Worm (Caenorhabditis elegans) whole organism, L4/young adult: ENCODE measurements around the gene grd-10.

ENCODE experiments used
- W03F9.2 ChIP-seq: fragments of 150-350 bp; optimal IDR thresholded peaks from 2 replicates; lab custom pipeline; 2014; ENCODE audit warnings: missing biosample characterization, missing genetic modification characterization
- dao-5 ChIP-seq: sonication (generic microtip); optimal IDR thresholded peaks from 2 replicates; lab custom pipeline; 2016; ENCODE audit warnings: missing genotype, missing genetic modification characterization, moderate library complexity, missing compliant biosample characterization
- him-1 ChIP-seq: sonication (generic microtip); optimal IDR thresholded peaks from 2 replicates; lab custom pipeline; 2016; ENCODE audit warnings: missing genotype, missing genetic modification reagents, missing genetic modification characterization, missing compliant biosample characterization

Gene grd-10

DNA sequence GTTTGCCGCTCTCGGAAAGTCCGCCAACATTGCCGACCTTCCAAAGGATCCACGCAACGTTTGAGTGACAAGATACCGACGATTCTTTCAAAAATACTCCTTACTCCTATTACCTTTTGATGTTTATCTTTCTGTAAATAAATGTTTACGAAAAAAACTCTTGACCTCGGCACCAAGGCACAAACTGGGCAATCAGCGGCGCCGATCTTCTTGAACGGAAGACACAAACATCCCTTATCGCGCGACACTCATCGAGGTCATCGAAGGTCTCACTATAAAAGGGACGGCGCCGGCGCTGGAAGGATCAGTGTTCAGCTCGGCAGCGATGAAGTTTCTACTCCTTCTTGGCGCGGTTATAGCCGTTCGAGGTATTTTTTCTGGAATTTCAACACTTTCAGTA lies 1.5 kb upstream of the grd-10 start, which contains the start of gene grd-3:
TSS of gene grd-3 (plus strand) at position 302 of the 400 bp plus-strand sequence.
- TF ChIP-seq him-1 (tag; lab: Kevin White, UChicago) (no peak), W03F9.2 (tag; lab: Kevin White, UChicago) (no peak), dao-5 (tag; lab: Kevin White, UChicago) (no peak)

DNA sequence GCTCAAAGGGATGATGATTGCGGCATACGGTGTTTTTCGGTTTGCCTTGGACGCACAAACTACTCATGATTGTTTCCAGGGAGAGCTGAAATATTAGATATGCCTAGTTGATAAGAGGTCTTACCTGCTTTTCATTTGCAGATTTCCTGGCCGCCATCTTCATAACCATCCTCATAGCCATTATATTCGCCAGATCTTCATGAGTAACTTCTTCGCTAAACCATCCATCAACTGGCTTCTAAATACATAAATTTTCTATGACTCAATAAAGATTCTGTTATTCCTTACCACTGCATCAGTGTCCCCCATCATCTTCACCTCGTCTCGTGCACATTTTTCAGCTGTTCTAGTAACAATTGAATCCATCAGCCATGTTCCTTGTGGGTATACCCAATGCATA lies 1.7 kb downstream of the grd-10 start:
- TF ChIP-seq dao-5 (tag; lab: Kevin White, UChicago) (no peak), him-1 (tag; lab: Kevin White, UChicago) (no peak), W03F9.2 (tag; lab: Kevin White, UChicago) (no peak)

DNA sequence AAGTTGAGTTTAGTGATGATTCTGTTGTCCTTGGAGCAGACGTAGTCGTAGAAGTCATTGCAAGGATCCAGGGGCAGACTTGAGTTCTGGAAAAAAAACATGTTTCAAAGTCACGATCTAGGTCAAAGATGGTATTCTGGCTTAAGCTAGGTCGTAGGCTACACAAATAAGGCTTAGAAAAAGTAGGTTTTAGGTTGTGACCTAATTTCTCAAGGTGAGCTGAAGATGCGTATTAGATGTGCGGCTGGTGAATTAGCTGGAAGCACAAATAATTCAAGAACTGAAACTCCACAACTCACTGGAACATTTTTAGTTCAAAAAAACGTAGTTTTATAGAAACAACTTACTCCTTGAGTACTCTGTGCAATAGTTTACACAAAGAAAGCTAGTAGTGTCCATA lies 3.2 kb downstream of the grd-10 start, which contains the start of gene F09D12.2:
TSS of gene F09D12.2 (minus strand) at position 101 of the 400 bp plus-strand sequence.
- no peak for TF ChIP-seq W03F9.2 (tag; lab: Kevin White, UChicago)
- TF ChIP-seq dao-5 (tag; lab: Kevin White, UChicago) = no peak
- TF ChIP-seq him-1 (tag; lab: Kevin White, UChicago) = no peak

DNA sequence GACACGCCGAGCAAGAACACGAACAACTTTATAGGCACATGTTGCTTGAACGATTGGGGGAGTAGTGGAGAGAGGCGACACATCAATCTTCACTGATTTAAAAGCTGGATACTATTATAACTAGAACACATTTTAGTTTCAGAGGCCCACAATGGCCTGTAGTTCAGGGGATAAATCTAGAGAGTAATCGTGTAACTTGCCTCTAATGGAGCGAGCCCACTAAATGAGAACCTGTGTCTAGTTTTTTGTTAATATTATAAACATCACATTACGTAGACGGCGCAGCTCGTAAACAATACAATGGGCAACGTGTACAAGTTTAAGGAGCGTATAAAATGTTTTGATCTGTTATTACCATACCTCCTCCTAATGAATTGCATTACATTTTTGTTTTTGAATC lies 3.8 kb downstream of the grd-10 start, which contains the start of gene F58E2.5:
TSS of gene F58E2.5 (plus strand) at position 301 of the 400 bp plus-strand sequence.
- TF ChIP-seq him-1 (tag; lab: Kevin White, UChicago) (no peak), W03F9.2 (tag; lab: Kevin White, UChicago) (no peak), dao-5 (tag; lab: Kevin White, UChicago) (no peak)

DNA sequence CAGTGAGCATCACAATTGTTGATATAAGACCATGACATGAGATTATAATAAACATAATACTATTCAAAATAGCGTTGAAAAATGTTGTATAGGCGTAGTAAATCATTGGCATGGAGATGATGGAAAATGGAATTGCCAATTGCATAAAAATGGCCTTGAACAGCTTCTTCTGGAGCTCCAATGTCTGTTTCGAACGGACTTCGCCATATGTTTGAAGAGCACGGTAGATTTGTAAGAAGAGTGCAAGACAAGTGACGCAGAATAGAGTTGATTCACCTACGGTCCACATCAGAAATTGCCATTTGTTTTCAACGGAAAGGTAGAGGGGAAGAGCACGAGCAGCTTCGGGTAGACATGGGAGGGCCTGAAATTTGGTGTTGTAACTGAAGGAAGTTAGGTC lies 6.5 kb downstream of the grd-10 start:
- TF ChIP-seq him-1 (tag; lab: Kevin White, UChicago) (no peak), dao-5 (tag; lab: Kevin White, UChicago) (no peak), W03F9.2 (tag; lab: Kevin White, UChicago) (no peak)

DNA sequence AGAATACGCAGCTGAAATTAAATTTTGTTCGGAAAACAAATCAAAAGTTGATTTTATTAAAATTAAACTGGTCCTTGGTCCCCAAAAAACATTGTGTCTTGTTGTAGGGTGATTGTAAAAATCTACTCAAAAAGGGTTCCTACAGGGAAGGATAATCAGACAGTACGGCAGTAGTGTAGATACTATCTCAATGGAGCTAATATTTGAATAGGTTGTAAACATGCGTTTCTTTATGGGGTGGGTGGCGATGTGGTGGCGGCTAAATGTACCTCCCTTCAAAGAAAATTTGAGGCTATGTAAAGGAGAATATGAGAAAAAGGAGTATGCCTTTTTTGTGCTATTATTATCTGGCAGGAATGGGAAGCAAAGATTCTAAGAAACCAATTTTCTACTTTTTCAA lies 11.7 kb downstream of the grd-10 start:
- TF ChIP-seq him-1 (tag; lab: Kevin White, UChicago) (no peak), dao-5 (tag; lab: Kevin White, UChicago) (no peak), W03F9.2 (tag; lab: Kevin White, UChicago) (no peak)

DNA sequence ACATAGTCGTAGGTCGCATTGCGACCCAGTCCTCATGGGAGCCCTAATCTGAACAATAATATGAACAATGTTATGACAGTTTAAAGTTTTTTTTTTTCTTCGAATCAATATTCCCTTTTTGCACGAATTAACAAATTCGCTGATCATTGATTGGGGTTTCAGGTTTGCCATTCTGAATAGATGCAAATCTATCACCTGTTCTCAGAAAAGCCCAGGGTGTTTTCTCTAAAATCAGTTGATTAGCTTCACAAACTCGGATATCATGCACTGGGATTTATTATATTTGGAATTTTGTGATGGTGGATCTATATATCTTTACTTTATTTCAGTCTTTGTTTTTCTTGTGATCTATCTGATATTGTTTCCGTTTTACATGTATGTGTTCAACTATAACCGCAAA lies 12.5 kb downstream of the grd-10 start, which contains the start of gene srz-23:
TSS of gene srz-23 (plus strand) at position 263 of the 400 bp plus-strand sequence.
- TF ChIP-seq dao-5 (tag; lab: Kevin White, UChicago) (no peak), W03F9.2 (tag; lab: Kevin White, UChicago) (no peak), him-1 (tag; lab: Kevin White, UChicago) (no peak)

DNA sequence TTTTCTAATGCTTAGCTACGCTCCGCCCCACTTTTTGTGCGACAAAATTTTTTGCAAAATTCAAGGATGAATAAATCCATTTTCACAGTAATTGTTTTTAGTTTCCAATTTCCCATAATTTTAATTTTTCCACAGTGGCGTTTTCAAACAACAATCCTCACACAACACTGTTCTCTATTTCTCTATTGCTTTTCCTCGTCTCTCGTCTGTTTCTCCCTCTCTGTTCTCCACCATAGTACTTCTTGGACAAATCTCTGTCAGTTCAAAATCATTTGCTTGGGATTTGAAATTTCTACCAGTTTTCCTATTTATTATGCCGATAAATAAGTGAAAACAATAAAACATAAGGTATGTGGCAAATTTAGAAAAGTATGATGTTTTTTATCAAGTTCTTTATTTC lies 22.4 kb downstream of the grd-10 start, which contains the start of gene F58E2.4:
TSS of gene F58E2.4 (plus strand) at position 134 of the 400 bp plus-strand sequence.
- TF ChIP-seq him-1 (tag; lab: Kevin White, UChicago) = no peak
- TF ChIP-seq W03F9.2 (tag; lab: Kevin White, UChicago) = no peak
- no peak for TF ChIP-seq dao-5 (tag; lab: Kevin White, UChicago)

DNA sequence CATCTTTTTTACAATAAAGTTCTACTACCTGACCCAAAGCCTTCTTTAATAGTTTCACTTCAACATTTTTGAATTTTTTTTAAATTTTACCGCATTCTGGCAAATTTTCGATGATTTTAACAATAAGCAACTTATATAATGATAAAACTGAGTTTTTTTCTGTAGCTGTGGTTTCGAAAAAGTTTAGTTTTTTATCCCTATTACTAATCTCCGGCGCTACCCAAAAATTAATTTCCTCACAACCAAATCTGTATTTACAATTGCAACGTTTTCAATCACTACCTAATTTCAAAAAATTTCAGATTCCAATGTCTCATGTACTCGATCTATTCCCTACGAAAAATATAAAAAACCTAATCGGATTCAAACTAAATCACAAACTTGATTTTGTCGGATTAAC lies 26.3 kb downstream of the grd-10 start, which contains the start of gene F58E2.3:
TSS of gene F58E2.3 (plus strand) at position 301 of the 400 bp plus-strand sequence.
- TF ChIP-seq dao-5 (tag; lab: Kevin White, UChicago) = no peak

DNA sequence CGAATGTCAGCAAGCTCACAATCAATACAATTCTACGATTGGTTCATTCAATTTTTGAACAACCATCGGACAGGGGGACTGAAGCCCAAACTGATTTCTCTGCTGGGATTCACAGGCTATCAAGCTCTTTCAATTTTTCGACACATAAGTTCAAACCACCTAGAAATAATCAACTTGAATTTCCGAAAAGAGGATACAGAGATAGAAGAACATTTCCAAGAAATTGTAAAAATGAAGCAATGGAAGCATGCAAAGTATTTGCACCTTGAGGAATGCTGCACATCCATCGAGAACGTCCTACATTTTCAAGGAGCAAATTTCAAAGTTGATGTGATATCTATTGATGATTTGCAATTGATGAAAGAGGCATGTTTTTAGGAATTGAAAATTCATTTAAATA lies 26.9 kb downstream of the grd-10 start:
- TF ChIP-seq him-1 (tag; lab: Kevin White, UChicago) (no peak), dao-5 (tag; lab: Kevin White, UChicago) (no peak), W03F9.2 (tag; lab: Kevin White, UChicago) (no peak)

DNA sequence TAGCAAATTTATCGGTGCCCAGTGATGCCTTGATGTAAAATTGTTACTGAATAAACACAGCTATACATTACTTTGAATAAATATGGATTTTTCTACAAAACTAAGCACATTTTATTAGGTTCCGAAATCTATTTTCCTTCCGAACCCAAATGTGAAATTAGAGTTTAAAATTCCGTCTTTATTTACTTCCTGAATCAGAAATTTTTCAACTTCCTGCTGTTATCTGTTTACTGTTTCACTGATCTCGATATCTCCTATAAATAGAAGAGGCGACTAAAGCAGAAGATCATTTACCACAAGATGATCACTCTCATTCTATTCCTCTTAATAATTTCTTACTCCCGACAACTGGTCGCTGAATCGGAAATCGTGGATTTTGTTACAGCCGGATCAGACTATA lies 28.9 kb downstream of the grd-10 start, which contains the start of gene F58E2.2:
TSS of gene F58E2.2 (plus strand) at position 301 of the 400 bp plus-strand sequence.
- TF ChIP-seq him-1 (tag; lab: Kevin White, UChicago) = no peak
- no peak for TF ChIP-seq W03F9.2 (tag; lab: Kevin White, UChicago)
- no peak for TF ChIP-seq dao-5 (tag; lab: Kevin White, UChicago)

DNA sequence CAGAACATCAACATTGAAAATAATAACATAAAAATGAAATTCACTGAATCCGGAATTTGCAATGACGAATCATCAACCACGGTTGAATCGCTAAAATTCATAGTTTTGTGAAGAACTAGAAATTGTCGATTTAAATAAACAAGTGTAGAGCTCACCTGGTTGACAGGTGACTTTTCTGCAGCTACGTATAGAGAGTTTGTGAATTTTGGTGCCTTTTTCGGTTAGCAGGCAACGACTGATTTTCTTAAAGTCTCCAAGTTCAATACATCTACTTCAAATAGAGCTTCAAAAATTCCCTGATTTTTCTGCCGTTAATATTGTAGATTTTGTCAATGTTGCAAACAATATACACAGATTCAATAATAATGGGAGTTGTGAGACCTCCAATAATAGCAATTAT lies 36.3 kb downstream of the grd-10 start, which contains the start of gene srz-69:
TSS of gene srz-69 (minus strand) at position 101 of the 400 bp plus-strand sequence.
- TF ChIP-seq dao-5 (tag; lab: Kevin White, UChicago) (no peak), W03F9.2 (tag; lab: Kevin White, UChicago) (no peak), him-1 (tag; lab: Kevin White, UChicago) (no peak)

DNA sequence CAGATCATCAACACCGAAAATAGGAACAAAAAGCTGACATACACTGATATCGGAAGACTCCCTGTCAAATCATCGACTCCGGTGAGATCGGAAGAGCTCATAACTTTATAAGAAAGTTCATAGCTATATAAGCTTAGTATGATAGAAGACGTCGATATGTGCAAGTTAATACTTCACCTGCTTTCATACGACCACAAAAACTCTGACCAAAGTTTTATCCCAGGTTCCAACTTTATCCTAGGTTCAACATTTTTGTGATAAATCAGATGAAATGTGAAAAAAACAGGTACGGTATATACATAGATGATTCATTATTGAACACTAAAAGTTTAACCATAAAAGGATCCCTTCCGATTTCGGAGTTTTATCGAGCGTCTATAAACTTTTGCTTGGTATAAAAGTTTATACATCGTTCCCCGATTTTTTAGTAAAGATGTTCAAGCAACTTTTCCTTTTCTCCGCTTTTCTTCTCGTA lies 38.1 kb downstream of the grd-10 start, which contains the start of the genes srz-70 and C09G12.5:
TSS of gene srz-70 (minus strand) at position 101 of the 475 bp plus-strand sequence.
TSS of gene C09G12.5 (plus strand) at position 425 of the 475 bp plus-strand sequence.
- TF ChIP-seq him-1 (tag; lab: Kevin White, UChicago) (no peak), dao-5 (tag; lab: Kevin White, UChicago) (no peak), W03F9.2 (tag; lab: Kevin White, UChicago) (no peak)

DNA sequence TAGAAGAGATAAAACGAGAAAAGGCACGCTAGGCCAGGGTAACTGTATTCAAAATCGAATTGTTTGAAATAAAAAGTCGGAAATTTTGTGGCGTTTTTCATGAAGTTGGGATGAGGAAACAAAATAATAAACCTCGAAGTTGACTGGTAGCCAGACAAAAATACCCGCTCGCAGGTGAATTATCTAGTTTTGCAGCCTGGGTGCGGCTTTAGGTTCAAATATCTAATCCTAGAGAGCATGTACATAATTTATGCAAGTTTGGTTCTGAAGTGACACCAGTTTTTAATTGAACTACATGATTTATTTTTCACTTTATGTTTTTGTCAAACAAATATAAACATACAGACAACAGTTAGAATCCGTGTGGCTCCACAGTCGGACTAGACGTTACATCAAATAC lies 40.9 kb downstream of the grd-10 start, which contains the start of gene srz-37:
TSS of gene srz-37 (minus strand) at position 101 of the 400 bp plus-strand sequence.
- TF ChIP-seq dao-5 (tag; lab: Kevin White, UChicago) = no peak
- no peak for TF ChIP-seq him-1 (tag; lab: Kevin White, UChicago)
